Worm (Caenorhabditis elegans): ENCODE data around the gene srbc-43.

Gene srbc-43

ce11 chrV:12754839-12755238, 35.5 kb downstream of the srbc-43 start, which contains the start of gene gpa-13:
gpa-13 (minus strand) TSS chrV:12754939.
- TF ChIP-seq snpc-4 (tag; optimal IDR thresholded peaks at IDR 0.05) (no peak), mep-1 (tag; optimal IDR thresholded peaks at IDR 0.05) (no peak), lsy-2 (tag; optimal IDR thresholded peaks at IDR 0.05) (no peak)

ce11 chrV:12752407-12752806, 37.9 kb downstream of the srbc-43 start, which contains the start of gene C15C8.8:
C15C8.8 (minus strand) TSS chrV:12752507.
- TF ChIP-seq snpc-4 (tag; optimal IDR thresholded peaks at IDR 0.05) (no peak), blmp-1 (tag; optimal IDR thresholded peaks at IDR 0.05) (no peak), nhr-2 (tag; optimal IDR thresholded peaks at IDR 0.05) (no peak), sptf-1 (tag; optimal IDR thresholded peaks at IDR 0.05) (no peak), bed-3 (GFP tag; optimal IDR thresholded peaks at IDR 0.05) (no peak), tbx-8 (GFP tag; optimal IDR thresholded peaks at IDR 0.05) (no peak), M03D4.4 (tag; optimal IDR thresholded peaks at IDR 0.05) (no peak), lin-13 (tag; optimal IDR thresholded peaks at IDR 0.05) (no peak), ceh-83 (GFP tag; optimal IDR thresholded peaks at IDR 0.05) (no peak), nhr-237 (tag; optimal IDR thresholded peaks at IDR 0.05) (no peak), ces-1 (GFP tag; optimal IDR thresholded peaks at IDR 0.05) (no peak), cnd-1 (tag; optimal IDR thresholded peaks at IDR 0.05) (no peak), mep-1 (tag; optimal IDR thresholded peaks at IDR 0.05) (no peak)

- no peak for TF ChIP-seq unc-39 (tag; optimal IDR thresholded peaks at IDR 0.05)
- no peak for TF ChIP-seq sem-2 (GFP tag; optimal IDR thresholded peaks at IDR 0.05)
- TF ChIP-seq nhr-237 (tag; optimal IDR thresholded peaks at IDR 0.05): no peak
- no peak for TF ChIP-seq mab-5 (tag; optimal IDR thresholded peaks at IDR 0.05)
Measured at ce11 chrV:12751495-12752050, 38.7 kb downstream of the srbc-43 start, which contains the start of gene C15C8.6. C15C8.6 (minus strand) TSS chrV:12751545.

ce11 chrV:12749558-12749957, 40.8 kb downstream of the srbc-43 start:
- TF ChIP-seq sem-2 (GFP tag; optimal IDR thresholded peaks at IDR 0.05) (no peak), mls-2 (tag; optimal IDR thresholded peaks at IDR 0.05) (no peak), mab-5 (tag; optimal IDR thresholded peaks at IDR 0.05) (no peak), unc-120 (tag; optimal IDR thresholded peaks at IDR 0.05; ENCODE audit: poor library complexity, severe bottlenecking) (no peak), flh-1 (GFP tag; optimal IDR thresholded peaks at IDR 0.05) (no peak), blmp-1 (tag; optimal IDR thresholded peaks at IDR 0.05) (no peak)

- TF ChIP-seq ces-1 (GFP tag; optimal IDR thresholded peaks at IDR 0.05) (peak; percentile 97), ztf-11 (tag; optimal IDR thresholded peaks at IDR 0.05) (no peak)
Measured at ce11 chrV:12747856-12748255, 42.5 kb downstream of the srbc-43 start, which contains the start of gene C15C8.5. C15C8.5 (plus strand) TSS chrV:12748007.

ce11 chrV:12747431-12747830, 42.9 kb downstream of the srbc-43 start, which contains the start of gene C15C8.4:
C15C8.4 (minus strand) TSS chrV:12747463.
- TF ChIP-seq ces-1 (GFP tag; optimal IDR thresholded peaks at IDR 0.05): no peak
- peak; percentile 94 for TF ChIP-seq elt-1 (tag; optimal IDR thresholded peaks at IDR 0.05; ENCODE audit: borderline replicate concordance, insufficient read depth)
- no peak for TF ChIP-seq ztf-11 (tag; optimal IDR thresholded peaks at IDR 0.05)
- no peak for TF ChIP-seq nhr-2 (tag; optimal IDR thresholded peaks at IDR 0.05)

- TF ChIP-seq lin-32 (GFP tag; optimal IDR thresholded peaks at IDR 0.05) (no peak), nhr-28 (tag; optimal IDR thresholded peaks at IDR 0.05) (no peak), snpc-4 (tag; optimal IDR thresholded peaks at IDR 0.05) (no peak), unc-62 (GFP tag; optimal IDR thresholded peaks at IDR 0.05) (no peak), cnd-1 (tag; optimal IDR thresholded peaks at IDR 0.05) (no peak)
Measured at ce11 chrV:12744979-12745378, 45.3 kb downstream of the srbc-43 start, which contains the start of gene C15C8.7. C15C8.7 (minus strand) TSS chrV:12745050.
